Fruit fly (Drosophila melanogaster) whole organism, wandering third instar larva: Measurements from ENCODE around the gene mats.

Experiments
- Abd-B ChIP-seq: fragments of >200 bp; optimal IDR thresholded peaks from 2 replicates; lab custom pipeline; 2017; ENCODE audit warnings: missing biosample characterization, missing genetic modification characterization
- CG32264 ChIP-seq: fragments of 200-800 bp; sonication (Bioruptor generic); optimal IDR thresholded peaks from 2 replicates; lab custom pipeline; 2016; ENCODE audit warnings: missing biosample characterization, missing genetic modification characterization
- CG9705 ChIP-seq: fragments of 200-800 bp; sonication (Bioruptor generic); optimal IDR thresholded peaks from 2 replicates; lab custom pipeline; 2018; ENCODE audit warnings: missing biosample characterization, mild to moderate bottlenecking, missing genetic modification characterization
- CrebA ChIP-seq: fragments of 200-800 bp; sonication (Bioruptor generic); optimal IDR thresholded peaks from 2 replicates; lab custom pipeline; 2016; ENCODE audit warnings: missing biosample characterization, mild to moderate bottlenecking, missing genetic modification characterization, borderline replicate concordance
- Dfd ChIP-seq: fragments of >200 bp; optimal IDR thresholded peaks from 2 replicates; lab custom pipeline; 2017; ENCODE audit warnings: missing biosample characterization, missing genetic modification characterization
- Dif ChIP-seq: fragments of 200-275, 200-300 bp; sonication (Bioruptor generic); optimal IDR thresholded peaks from 2 replicates; lab custom pipeline; 2018; ENCODE audit warnings: missing biosample characterization, missing genetic modification characterization; ENCODE audit not compliant: partially characterized antibody
- GATAd ChIP-seq: sonication (Bioruptor generic); optimal IDR thresholded peaks from 2 replicates; lab custom pipeline; 2016; ENCODE audit warnings: missing biosample characterization, missing genetic modification characterization
- HLH106 ChIP-seq: fragments of 200-800 bp; optimal IDR thresholded peaks from 3 replicates; lab custom pipeline; 2019; ENCODE audit warnings: missing biosample characterization, mild to moderate bottlenecking, missing genetic modification characterization, moderate library complexity
- Hnf4 ChIP-seq: fragments of 200-800 bp; sonication (Bioruptor generic); optimal IDR thresholded peaks from 2 replicates; lab custom pipeline; 2016; ENCODE audit warnings: missing biosample characterization, mild to moderate bottlenecking, missing genetic modification characterization
- Hr78 ChIP-seq: fragments of >200 bp; optimal IDR thresholded peaks from 2 replicates; lab custom pipeline; 2017; ENCODE audit warnings: missing biosample characterization, missing genetic modification characterization
- Hr83 ChIP-seq: fragments of 200-300 bp; sonication (Bioruptor generic); optimal IDR thresholded peaks from 2 replicates; lab custom pipeline; 2016; ENCODE audit warnings: missing biosample characterization, mild to moderate bottlenecking, missing genetic modification characterization, moderate library complexity; ENCODE audit not compliant: poor library complexity, severe bottlenecking
- Jra ChIP-seq: sonication (Bioruptor generic); optimal IDR thresholded peaks from 2 replicates; lab custom pipeline; 2016; ENCODE audit warnings: missing biosample characterization, missing genetic modification characterization
- Mio ChIP-seq: sonication (Bioruptor generic); optimal IDR thresholded peaks from 2 replicates; lab custom pipeline; 2016; ENCODE audit warnings: missing biosample characterization, missing genetic modification characterization
- Myc ChIP-seq: fragments of >200 bp; optimal IDR thresholded peaks from 2 replicates; lab custom pipeline; 2017
- N ChIP-seq: fragments of >200 bp; optimal IDR thresholded peaks from 2 replicates; lab custom pipeline; 2018; ENCODE audit warnings: missing biosample characterization, missing external identifiers, missing genetic modification characterization
- OdsH ChIP-seq: fragments of 200-800 bp; sonication (Bioruptor generic); optimal IDR thresholded peaks from 2 replicates; lab custom pipeline; 2016; ENCODE audit warnings: missing biosample characterization, mild to moderate bottlenecking, missing genetic modification characterization
- Rel ChIP-seq, 2 experiments: fragments of 200-800 bp; sonication (Bioruptor generic) in 1 of 2; optimal IDR thresholded peaks; 2 replicates in 1 of 2; 3 replicates in 1 of 2; lab custom pipeline; 2016 to 2019; ENCODE audit warnings: mild to moderate bottlenecking in 2 of 2, missing biosample characterization in 2 of 2, missing genetic modification characterization in 2 of 2, moderate library complexity in 1 of 2
- Sp1 ChIP-seq: fragments of 200-800 bp; sonication (Bioruptor generic); optimal IDR thresholded peaks from 3 replicates; lab custom pipeline; 2019; ENCODE audit warnings: missing biosample characterization, mild to moderate bottlenecking, missing genetic modification characterization, moderate library complexity
- Vsx2 ChIP-seq: fragments of 200-300, 225-300 bp; sonication (Bioruptor generic); optimal IDR thresholded peaks from 2 replicates; lab custom pipeline; 2018; ENCODE audit warnings: missing biosample characterization, missing genetic modification characterization; ENCODE audit not compliant: partially characterized antibody
- br ChIP-seq: fragments of 200-800 bp; sonication (Bioruptor generic); optimal IDR thresholded peaks from 2 replicates; lab custom pipeline; 2016; ENCODE audit warnings: missing biosample characterization, missing genetic modification characterization
- brk ChIP-seq: fragments of 200-800 bp; sonication (Bioruptor generic); optimal IDR thresholded peaks from 2 replicates; lab custom pipeline; 2016; ENCODE audit warnings: missing biosample characterization, mild to moderate bottlenecking, missing genetic modification characterization
- dl ChIP-seq, 2 experiments: fragments of 175-275, 200-275 bp in 1 of 2; fragments of 200-275 bp in 1 of 2; sonication (Bioruptor generic); optimal IDR thresholded peaks; lab custom pipeline; 2018; ENCODE audit warnings: mild to moderate bottlenecking in 2 of 2, missing biosample characterization in 2 of 2, missing genetic modification characterization in 2 of 2, moderate library complexity in 2 of 2; ENCODE audit not compliant: partially characterized antibody in 2 of 2, insufficient read depth in 1 of 2
- dmrt93B ChIP-seq: fragments of 200-800 bp; sonication (Bioruptor generic); optimal IDR thresholded peaks from 2 replicates; lab custom pipeline; 2018; ENCODE audit warnings: missing biosample characterization, mild to moderate bottlenecking, missing genetic modification characterization
- dsf ChIP-seq: sonication (Bioruptor generic); optimal IDR thresholded peaks from 2 replicates; lab custom pipeline; 2016; ENCODE audit warnings: missing biosample characterization, missing genetic modification characterization, borderline replicate concordance
- ey ChIP-seq: fragments of 200-800 bp; sonication (Bioruptor generic); optimal IDR thresholded peaks from 2 replicates; lab custom pipeline; 2016; ENCODE audit warnings: missing biosample characterization, missing genetic modification characterization
- foxo ChIP-seq, 2 experiments: fragments of 200-800 bp; sonication (Bioruptor generic); optimal IDR thresholded peaks; 2 replicates in 1 of 2; 3 replicates in 1 of 2; lab custom pipeline; 2016 to 2017; ENCODE audit warnings: missing biosample characterization in 2 of 2, missing genetic modification characterization in 2 of 2
- fru ChIP-seq: fragments of 200-800 bp; sonication (Bioruptor generic); optimal IDR thresholded peaks from 3 replicates; lab custom pipeline; 2016; ENCODE audit warnings: missing biosample characterization, mild to moderate bottlenecking, missing genetic modification characterization
- h ChIP-seq: fragments of 200-800 bp; sonication (Bioruptor generic); optimal IDR thresholded peaks from 3 replicates; lab custom pipeline; 2016; ENCODE audit warnings: missing biosample characterization, mild to moderate bottlenecking, missing genetic modification characterization
- jim ChIP-seq: fragments of 175-275, 200-325 bp; sonication (Bioruptor generic); optimal IDR thresholded peaks from 2 replicates; lab custom pipeline; 2016; ENCODE audit warnings: missing biosample characterization, mild to moderate bottlenecking, missing genetic modification characterization
- lola ChIP-seq: fragments of >200 bp; optimal IDR thresholded peaks from 2 replicates; lab custom pipeline; 2017; ENCODE audit warnings: missing biosample characterization, missing genetic modification characterization
- pan ChIP-seq: fragments of >200 bp; optimal IDR thresholded peaks from 2 replicates; lab custom pipeline; 2017
- psq ChIP-seq: fragments of 200-800 bp; sonication (Bioruptor generic); optimal IDR thresholded peaks from 3 replicates; lab custom pipeline; 2017; ENCODE audit warnings: missing biosample characterization, mild to moderate bottlenecking, missing genetic modification characterization, moderate library complexity
- rgr ChIP-seq: fragments of 200-800 bp; sonication (Bioruptor generic); optimal IDR thresholded peaks from 3 replicates; lab custom pipeline; 2016; ENCODE audit warnings: missing biosample characterization, mild to moderate bottlenecking, missing genetic modification characterization
- sage ChIP-seq: fragments of 200-800 bp; sonication (Bioruptor generic); optimal IDR thresholded peaks from 2 replicates; lab custom pipeline; 2016; ENCODE audit warnings: missing biosample characterization, mild to moderate bottlenecking, missing genetic modification characterization
- sv ChIP-seq: fragments of 200-800 bp; sonication (Bioruptor generic); optimal IDR thresholded peaks from 3 replicates; lab custom pipeline; 2016; ENCODE audit warnings: missing biosample characterization, missing genetic modification characterization
- tai ChIP-seq: sonication (Bioruptor generic); optimal IDR thresholded peaks from 2 replicates; lab custom pipeline; 2016; ENCODE audit warnings: missing biosample characterization, missing genetic modification characterization
- usp ChIP-seq: fragments of >200 bp; optimal IDR thresholded peaks from 2 replicates; lab custom pipeline; 2017; ENCODE audit warnings: missing biosample characterization, missing genetic modification characterization
- woc ChIP-seq: sonication (Bioruptor generic); optimal IDR thresholded peaks from 2 replicates; lab custom pipeline; 2016; ENCODE audit warnings: missing biosample characterization, mild to moderate bottlenecking, missing genetic modification characterization

The mats gene

dm6 chr3R:22400246-22400645 lies 20.7 kb upstream of the mats start:
- peak; percentile 18 for TF ChIP-seq sv (GFP tag; lab: Kevin White, UChicago)
- TF ChIP-seq h (GFP tag; lab: Kevin White, UChicago) = no peak

- TF ChIP-seq Dif (GFP tag; lab: Kevin White, UChicago) = no peak
- no peak for TF ChIP-seq N (GFP tag; lab: Kevin White, UChicago)
- TF ChIP-seq, all 38 proteins: peak for 0
These were observed 18.6 kb upstream of the mats start, which contains the start of gene CG13856 for dm6 chr3R:22402355-22402754. Gene CG13856 (plus strand): TSS chr3R:22402655.

dm6 chr3R:22405639-22406038 lies 15.3 kb upstream of the mats start, which contains the start of gene CG13855:
Gene CG13855 (plus strand): TSS chr3R:22405939.
- TF ChIP-seq woc (GFP tag; lab: Kevin White, UChicago) = no peak
- no peak for TF ChIP-seq h (GFP tag; lab: Kevin White, UChicago)
- no peak for TF ChIP-seq dl (GFP tag; optimal IDR thresholded peaks at IDR 0.05; lab: Kevin White, UChicago; ENCODE audit: insufficient read depth in 1 of 2, partially characterized antibody in 2 of 2)
- TF ChIP-seq Hr78 (GFP tag; lab: Kevin White, UChicago) = no peak
- no peak for TF ChIP-seq lola (GFP tag; lab: Kevin White, UChicago)
- no peak for TF ChIP-seq N (GFP tag; lab: Kevin White, UChicago)
- no peak for TF ChIP-seq Rel (GFP tag; optimal IDR thresholded peaks at IDR 0.05; lab: Kevin White, UChicago)
- TF ChIP-seq Rel (tag; optimal IDR thresholded peaks at IDR 0.05; lab: Kevin White, UChicago) = no peak

- TF ChIP-seq usp (GFP tag; lab: Kevin White, UChicago) (no peak), Hnf4 (GFP tag; lab: Kevin White, UChicago) (peak; percentile 86), jim (no peak), sage (GFP tag; lab: Kevin White, UChicago) (peak; percentile 44), Vsx2 (GFP tag; lab: Kevin White, UChicago) (no peak), Hr83 (GFP tag; lab: Kevin White, UChicago) (peak; percentile 59), Jra (GFP tag; lab: Kevin White, UChicago) (peak; percentile 85), h (GFP tag; lab: Kevin White, UChicago) (peak; percentile 86), CG32264 (GFP tag; lab: Kevin White, UChicago) (peak; percentile 3), Mio (peak; percentile 38), CrebA (no peak), Abd-B (GFP tag; lab: Kevin White, UChicago) (no peak), sv (GFP tag; lab: Kevin White, UChicago) (peak; percentile 79), br (GFP tag; lab: Kevin White, UChicago) (peak; percentile 77), Hr78 (GFP tag; lab: Kevin White, UChicago) (no peak), dmrt93B (GFP tag; lab: Kevin White, UChicago) (peak; percentile 80), CG9705 (GFP tag; lab: Kevin White, UChicago) (peak; percentile 59), Dif (GFP tag; lab: Kevin White, UChicago) (no peak), dsf (GFP tag; lab: Kevin White, UChicago) (peak; percentile 67), GATAd (peak; percentile 41), Sp1 (peak; percentile 75), lola (GFP tag; lab: Kevin White, UChicago) (no peak), pan (lab: Kevin White, UChicago) (no peak), rgr (GFP tag; lab: Kevin White, UChicago) (peak; percentile 80), N (GFP tag; lab: Kevin White, UChicago) (no peak), Myc (lab: Kevin White, UChicago) (peak; percentile 99), psq (GFP tag; lab: Kevin White, UChicago) (peak; percentile 77), dl (GFP tag; optimal IDR thresholded peaks at IDR 0.05; lab: Kevin White, UChicago; ENCODE audit: insufficient read depth in 1 of 2, partially characterized antibody in 2 of 2) (no peak), OdsH (GFP tag; lab: Kevin White, UChicago) (peak; percentile 76), foxo (GFP tag; optimal IDR thresholded peaks at IDR 0.05; lab: Kevin White, UChicago) (peak in 1 of 2 experiments; percentile 85), Dfd (no peak), brk (GFP tag; lab: Kevin White, UChicago) (no peak), fru (peak; percentile 86), HLH106 (tag; lab: Kevin White, UChicago) (peak; percentile 74), Rel (GFP tag; optimal IDR thresholded peaks at IDR 0.05; lab: Kevin White, UChicago) (no peak), Rel (tag; optimal IDR thresholded peaks at IDR 0.05; lab: Kevin White, UChicago) (peak; percentile 48), woc (GFP tag; lab: Kevin White, UChicago) (peak; percentile 94), ey (GFP tag; lab: Kevin White, UChicago) (peak; percentile 75), tai (GFP tag; lab: Kevin White, UChicago) (no peak)
These were observed 10.2 kb upstream of the mats start, which contains the start of the genes CG13850 and lqfR for dm6 chr3R:22410537-22411360. Gene CG13850 (minus strand): TSS chr3R:22410915. Gene lqfR (plus strand): TSS chr3R:22411301.
